Fruit fly (Drosophila melanogaster): ENCODE data around the gene sturkopf.

sturkopf gene

DNA sequence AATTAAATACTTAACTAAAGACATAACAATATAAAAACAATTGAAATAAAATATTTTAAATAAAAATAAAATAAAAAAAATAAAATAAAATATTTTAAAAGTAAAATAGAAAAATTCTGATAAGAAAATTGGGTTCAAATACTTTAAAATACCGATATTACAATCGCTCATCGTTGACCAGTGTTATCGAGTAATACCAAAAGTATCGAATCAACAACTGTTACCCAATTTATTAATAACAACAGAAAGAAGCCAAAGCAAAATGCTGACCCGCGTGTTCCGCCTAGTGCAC is 37.7 kb upstream of the sturkopf start, which contains the start of gene CG9166:
CG9166 (plus strand) TSS at position 193 of the 292 bp plus-strand sequence.
- TF ChIP-seq CrebA (GFP tag; optimal IDR thresholded peaks at IDR 0.05; ENCODE audit: borderline replicate concordance) (no peak), fru (GFP tag; optimal IDR thresholded peaks at IDR 0.05) (no peak)

DNA sequence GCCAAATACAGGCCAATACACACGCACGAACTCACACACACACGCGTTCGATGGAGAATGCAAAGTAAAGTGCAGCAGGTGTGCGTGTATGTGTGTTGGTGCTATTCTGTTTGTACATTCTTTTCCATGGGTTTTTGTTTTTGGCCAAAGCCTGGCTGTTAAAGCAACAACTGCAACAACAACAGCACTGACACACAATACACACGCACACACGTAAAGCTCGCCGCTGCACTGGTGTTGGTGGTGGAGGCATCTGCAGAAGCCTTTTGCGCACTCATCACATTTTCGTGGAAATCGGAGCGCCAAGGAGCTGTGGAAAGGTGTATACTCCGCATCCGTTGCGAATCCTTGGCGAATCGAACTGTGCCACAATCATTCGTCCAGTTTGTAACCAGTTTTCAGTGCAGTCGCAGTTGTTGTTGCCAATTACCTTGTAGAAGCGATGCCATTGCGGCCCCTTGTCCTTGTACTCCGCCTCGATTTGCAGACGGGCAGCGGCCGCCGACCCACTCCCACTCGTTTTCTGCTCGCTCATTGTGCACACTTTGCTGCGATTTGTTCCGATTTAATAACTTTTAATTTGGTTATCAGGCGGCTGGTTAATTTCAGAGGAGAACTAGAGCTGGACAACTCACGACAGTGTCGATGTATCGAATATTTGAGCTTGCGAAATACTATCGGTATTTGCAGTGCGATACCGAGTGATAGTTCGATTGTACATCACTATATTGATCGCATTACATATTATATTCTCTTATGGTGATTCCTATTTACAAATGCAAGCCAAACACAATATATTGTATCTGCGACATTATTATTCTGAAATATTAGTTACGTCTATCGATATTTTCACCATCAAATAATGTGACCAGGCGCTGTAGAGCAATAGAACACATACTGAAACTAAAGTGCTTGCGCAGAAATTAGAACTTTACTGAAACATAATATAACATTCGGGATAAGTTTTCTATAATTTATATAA is 37.1 kb upstream of the sturkopf start:
- TF ChIP-seq dl (GFP tag; optimal IDR thresholded peaks at IDR 0.05; ENCODE audit: insufficient read depth in 1 of 2, partially characterized antibody in 2 of 2) = peak in 1 of 2 experiments; percentile 21
- no peak for TF ChIP-seq jim (GFP tag; optimal IDR thresholded peaks at IDR 0.05)
- peak in 1 of 2 experiments; percentile 62 for TF ChIP-seq foxo (GFP tag; optimal IDR thresholded peaks at IDR 0.05)
- TF ChIP-seq Myc (optimal IDR thresholded peaks at IDR 0.05) = no peak
- no peak for TF ChIP-seq Dif (GFP tag; optimal IDR thresholded peaks at IDR 0.05; ENCODE audit: partially characterized antibody)
- no peak for TF ChIP-seq sv (GFP tag; optimal IDR thresholded peaks at IDR 0.05)
- TF ChIP-seq h (GFP tag; optimal IDR thresholded peaks at IDR 0.05) = peak; percentile 44
- peak; percentile 46 for TF ChIP-seq dsf (GFP tag; optimal IDR thresholded peaks at IDR 0.05; ENCODE audit: borderline replicate concordance)
- TF ChIP-seq N (GFP tag; optimal IDR thresholded peaks at IDR 0.05) = peak; percentile 65
- TF ChIP-seq woc (GFP tag; optimal IDR thresholded peaks at IDR 0.05) = peak; percentile 42
- peak; percentile 73 for TF ChIP-seq brk (GFP tag; optimal IDR thresholded peaks at IDR 0.05)
- TF ChIP-seq HLH106 (tag; optimal IDR thresholded peaks at IDR 0.05) = peak; percentile 60
- TF ChIP-seq sage (GFP tag; optimal IDR thresholded peaks at IDR 0.05) = peak; percentile 9
- TF ChIP-seq Rel (GFP tag; optimal IDR thresholded peaks at IDR 0.05) = no peak
- TF ChIP-seq Rel (tag; optimal IDR thresholded peaks at IDR 0.05) = peak; percentile 1
- TF ChIP-seq CG9705 (GFP tag; optimal IDR thresholded peaks at IDR 0.05) = no peak
- TF ChIP-seq Mio (GFP tag; optimal IDR thresholded peaks at IDR 0.05) = no peak
- peak; percentile 38 for TF ChIP-seq ey (GFP tag; optimal IDR thresholded peaks at IDR 0.05)
- TF ChIP-seq pan (optimal IDR thresholded peaks at IDR 0.05) = no peak
- peak; percentile 1 for TF ChIP-seq Jra (GFP tag; optimal IDR thresholded peaks at IDR 0.05)
- TF ChIP-seq lola (GFP tag; optimal IDR thresholded peaks at IDR 0.05) = no peak
- TF ChIP-seq CG32264 (GFP tag; optimal IDR thresholded peaks at IDR 0.05) = no peak
- no peak for TF ChIP-seq Abd-B (GFP tag; optimal IDR thresholded peaks at IDR 0.05)
- peak; percentile 28 for TF ChIP-seq Sp1 (GFP tag; optimal IDR thresholded peaks at IDR 0.05)
- no peak for TF ChIP-seq psq (GFP tag; optimal IDR thresholded peaks at IDR 0.05)
- TF ChIP-seq Hnf4 (GFP tag; optimal IDR thresholded peaks at IDR 0.05) = peak; percentile 76
- TF ChIP-seq OdsH (GFP tag; optimal IDR thresholded peaks at IDR 0.05) = no peak
- TF ChIP-seq Hr78 (GFP tag; optimal IDR thresholded peaks at IDR 0.05) = no peak
- TF ChIP-seq rgr (GFP tag; optimal IDR thresholded peaks at IDR 0.05) = peak; percentile 28
- no peak for TF ChIP-seq CrebA (GFP tag; optimal IDR thresholded peaks at IDR 0.05; ENCODE audit: borderline replicate concordance)
- TF ChIP-seq GATAd (GFP tag; optimal IDR thresholded peaks at IDR 0.05) = no peak
- TF ChIP-seq fru (GFP tag; optimal IDR thresholded peaks at IDR 0.05) = peak; percentile 32
- TF ChIP-seq br (GFP tag; optimal IDR thresholded peaks at IDR 0.05) = peak; percentile 8
- peak; percentile 22 for TF ChIP-seq Hr83 (GFP tag; optimal IDR thresholded peaks at IDR 0.05; ENCODE audit: poor library complexity, severe bottlenecking)
- TF ChIP-seq dmrt93B (GFP tag; optimal IDR thresholded peaks at IDR 0.05) = peak; percentile 11

DNA sequence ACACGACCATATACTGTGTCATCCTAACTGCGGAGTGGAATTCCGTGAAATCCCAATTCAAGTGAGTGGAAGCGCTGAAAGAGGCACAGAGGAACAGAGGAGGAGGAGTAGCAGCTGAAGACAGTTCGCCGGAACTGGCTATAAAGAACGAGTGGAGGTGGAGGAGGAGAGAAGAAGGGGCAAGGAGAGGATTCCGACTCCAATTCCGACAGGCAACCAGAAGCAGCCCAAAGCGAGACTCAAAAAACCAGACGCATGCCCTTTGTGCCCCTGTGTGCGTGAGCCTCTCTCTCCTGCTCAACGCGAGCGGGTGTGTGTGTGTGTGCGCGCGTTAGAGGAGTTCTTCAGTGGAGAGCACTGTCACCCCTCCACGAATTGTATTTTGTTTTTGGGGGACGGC is 36.2 kb upstream of the sturkopf start:
- TF ChIP-seq Dif (GFP tag; optimal IDR thresholded peaks at IDR 0.05; ENCODE audit: partially characterized antibody) (peak; percentile 50), psq (GFP tag; optimal IDR thresholded peaks at IDR 0.05) (peak; percentile 79), dl (GFP tag; optimal IDR thresholded peaks at IDR 0.05; ENCODE audit: insufficient read depth in 1 of 2, partially characterized antibody in 2 of 2) (peak in 1 of 2 experiments; percentile 13), sv (GFP tag; optimal IDR thresholded peaks at IDR 0.05) (no peak), Jra (GFP tag; optimal IDR thresholded peaks at IDR 0.05) (no peak), woc (GFP tag; optimal IDR thresholded peaks at IDR 0.05) (no peak)

Data from whole organism, wandering third instar larva.